Fruit fly (Drosophila melanogaster) whole organism: Measurements from ENCODE around the gene CG6431.

Source experiments
- CG8478 ChIP-seq: fragments of >200 bp; optimal IDR thresholded peaks from 2 replicates; lab custom pipeline; 2018; ENCODE audit warnings: inconsistent platforms
- Dll ChIP-seq: fragments of >200 bp; optimal IDR thresholded peaks from 2 replicates; lab custom pipeline; 2017
- usp ChIP-seq: fragments of >200 bp; optimal IDR thresholded peaks from 2 replicates; lab custom pipeline; 2017; ENCODE audit warnings: missing biosample characterization, missing genetic modification characterization, mixed read lengths

dm6 chr2L:10689221-10690034 lies 34.6 kb upstream of the CG6431 start, which contains the start of gene CG7294:
- no peak for TF ChIP-seq Dll
- no peak for TF ChIP-seq CG8478
- no peak for TF ChIP-seq usp (GFP tag; lab: Kevin White, UChicago)
